Worm (Caenorhabditis elegans) whole organism, mixed stage, embryonic: ENCODE measurements around the gene F55B11.4.
"Not testable (repeated sequence)": the region's sequence is repeated elsewhere in the genome, so short reads cannot be mapped to it uniquely, and the experiment has no call there.

Experiments
- elt-3 ChIP-seq: fragments of 150-350 bp; optimal IDR thresholded peaks from 2 replicates; lab custom pipeline; 2014; ENCODE audit warnings: missing biosample characterization, missing genetic modification characterization
- nhr-76 ChIP-seq: sonication (generic microtip); optimal IDR thresholded peaks from 2 replicates; lab custom pipeline; 2017; ENCODE audit warnings: missing biosample characterization, missing genetic modification characterization
- pha-4 ChIP-seq: fragments of 150-350 bp; optimal IDR thresholded peaks from 2 replicates; lab custom pipeline; 2018; ENCODE audit warnings: missing biosample characterization, missing genetic modification reagents, missing genetic modification characterization
- snpc-4 ChIP-seq: fragments of 150-350 bp; optimal IDR thresholded peaks from 2 replicates; lab custom pipeline; 2014; ENCODE audit warnings: missing biosample characterization, missing genetic modification characterization

ce11 chrIV:14460673-14461240 is 30.0 kb upstream of the F55B11.4 start:
- not testable (repeated sequence) for TF ChIP-seq pha-4 (tag; lab: Kevin White, UChicago); nhr-76 (tag; lab: Kevin White, UChicago); elt-3; snpc-4 (tag; lab: Kevin White, UChicago)
